Fruit fly (Drosophila melanogaster): Measurements from ENCODE around the gene CG18528.

- TF ChIP-seq CG8478 (optimal IDR thresholded peaks at IDR 0.05) (no peak), CTCF (optimal IDR thresholded peaks at IDR 0.05) (no peak)
Measured at dm6 chr3R:24368064-24368463, 8.1 kb upstream of the CG18528 start, which contains the start of the genes CG42812 and CG33341.

All from S2 (cell line).